Fruit fly (Drosophila melanogaster) whole organism, prepupa: ENCODE measurements around the gene CG34281.

Experiments
- CG7368 ChIP-seq: fragments of 200-800 bp; sonication (Bioruptor generic); optimal IDR thresholded peaks from 3 replicates; lab custom pipeline; 2016; ENCODE audit warnings: missing biosample characterization, missing genetic modification characterization
- Hr38 ChIP-seq: sonication (Bioruptor generic); optimal IDR thresholded peaks from 2 replicates; lab custom pipeline; 2016; ENCODE audit warnings: missing biosample characterization, missing genetic modification characterization
- Hr39 ChIP-seq: fragments of 200-800 bp; sonication (Bioruptor generic); optimal IDR thresholded peaks from 2 replicates; lab custom pipeline; 2016; ENCODE audit warnings: missing biosample characterization, missing genetic modification characterization
- Met ChIP-seq: fragments of 200-800 bp; sonication (Bioruptor generic); optimal IDR thresholded peaks from 3 replicates; lab custom pipeline; 2016; ENCODE audit warnings: missing biosample characterization, missing genetic modification characterization
- cyc ChIP-seq: fragments of 200-800 bp; sonication (Bioruptor generic); optimal IDR thresholded peaks from 3 replicates; lab custom pipeline; 2016; ENCODE audit warnings: missing biosample characterization, missing genetic modification characterization

- TF ChIP-seq Met (GFP tag; lab: Kevin White, UChicago) (no peak), CG7368 (GFP tag; lab: Kevin White, UChicago) (no peak), Hr39 (no peak), cyc (GFP tag; lab: Kevin White, UChicago) (no peak), Hr38 (GFP tag; lab: Kevin White, UChicago) (no peak)
Observed at dm6 chr3R:17605872-17606271, 6.8 kb upstream of the CG34281 start, which contains the start of gene sll.
